Fruit fly (Drosophila melanogaster) whole organism, prepupa: ENCODE data around the gene pinta.

ENCODE experiments used
- Blimp-1 ChIP-seq: fragments of 200-800 bp; sonication (Bioruptor generic); optimal IDR thresholded peaks from 3 replicates; lab custom pipeline; 2017; ENCODE audit warnings: missing biosample characterization, missing genetic modification characterization, mild to moderate bottlenecking, moderate library complexity, missing genetic modification reagents
- CG10631 ChIP-seq: fragments of 200-800 bp; sonication (Bioruptor generic); optimal IDR thresholded peaks from 2 replicates; lab custom pipeline; 2016; ENCODE audit warnings: missing biosample characterization, missing genetic modification characterization
- CG10669 ChIP-seq: fragments of 200-800 bp; sonication (Bioruptor generic); optimal IDR thresholded peaks from 3 replicates; lab custom pipeline; 2018; ENCODE audit warnings: missing biosample characterization, mild to moderate bottlenecking, missing genetic modification characterization, moderate library complexity
- CG11294 ChIP-seq: fragments of 200-800 bp; sonication (Bioruptor generic); IDR thresholded peaks from 2 replicates; pipeline ENCODE4 v1.3.6; 2022; ENCODE audit warnings: missing biosample characterization, missing genetic modification characterization
- CG11902 ChIP-seq: fragments of 200-800 bp; sonication (Bioruptor generic); optimal IDR thresholded peaks from 3 replicates; lab custom pipeline; 2016; ENCODE audit warnings: missing biosample characterization, missing genetic modification characterization
- CG1621 ChIP-seq: fragments of 200-800 bp; sonication (Bioruptor generic); optimal IDR thresholded peaks from 3 replicates; lab custom pipeline; 2018; ENCODE audit warnings: missing biosample characterization, mild to moderate bottlenecking, missing genetic modification characterization
- CG16779 ChIP-seq: fragments of 200-800 bp; sonication (Bioruptor generic); optimal IDR thresholded peaks from 3 replicates; lab custom pipeline; 2017; ENCODE audit warnings: missing biosample characterization, mild to moderate bottlenecking, missing genetic modification characterization
- CG31627 ChIP-seq: fragments of 200-800 bp; sonication (Bioruptor generic); optimal IDR thresholded peaks from 3 replicates; lab custom pipeline; 2016; ENCODE audit warnings: missing biosample characterization, missing genetic modification characterization
- CG32006 ChIP-seq: fragments of 200-800 bp; sonication (Bioruptor generic); optimal IDR thresholded peaks from 3 replicates; lab custom pipeline; 2017; ENCODE audit warnings: missing biosample characterization, mild to moderate bottlenecking, missing genetic modification characterization
- CG34406 ChIP-seq: fragments of 200-800 bp; sonication (Bioruptor generic); optimal IDR thresholded peaks from 3 replicates; lab custom pipeline; 2016; ENCODE audit warnings: missing biosample characterization, missing genetic modification characterization
- CG3919 ChIP-seq: fragments of 200-800 bp; sonication (Bioruptor generic); optimal IDR thresholded peaks from 3 replicates; lab custom pipeline; 2016; ENCODE audit warnings: missing biosample characterization, missing genetic modification characterization
- CG6163 ChIP-seq: fragments of 200-800 bp; sonication (Bioruptor generic); IDR thresholded peaks from 3 replicates; pipeline ENCODE4 v1.3.6; 2022; ENCODE audit warnings: missing biosample characterization, missing genetic modification characterization
- CG6276 ChIP-seq: fragments of 200-800 bp; sonication (Bioruptor generic); optimal IDR thresholded peaks from 2 replicates; lab custom pipeline; 2017; ENCODE audit warnings: missing biosample characterization, mild to moderate bottlenecking, missing genetic modification characterization
- CG6792 ChIP-seq: fragments of 200-800 bp; sonication (Bioruptor generic); optimal IDR thresholded peaks from 3 replicates; lab custom pipeline; 2016; ENCODE audit warnings: missing biosample characterization, missing genetic modification characterization
- CG6808 ChIP-seq: fragments of 200-800 bp; sonication (Bioruptor generic); optimal IDR thresholded peaks from 3 replicates; lab custom pipeline; 2017; ENCODE audit warnings: missing biosample characterization, missing genetic modification characterization, mild to moderate bottlenecking, moderate library complexity, missing genetic modification reagents
- CG6854 ChIP-seq: fragments of 200-800 bp; sonication (Bioruptor generic); optimal IDR thresholded peaks from 2 replicates; lab custom pipeline; 2017; ENCODE audit warnings: missing biosample characterization, mild to moderate bottlenecking, missing genetic modification characterization
- CG7368 ChIP-seq: fragments of 200-800 bp; sonication (Bioruptor generic); optimal IDR thresholded peaks from 3 replicates; lab custom pipeline; 2016; ENCODE audit warnings: missing biosample characterization, missing genetic modification characterization
- CG8319 ChIP-seq: fragments of 200-800 bp; sonication (Bioruptor generic); optimal IDR thresholded peaks from 3 replicates; lab custom pipeline; 2016; ENCODE audit warnings: missing biosample characterization, missing genetic modification characterization
- CG8632 ChIP-seq: fragments of 200-800 bp; sonication (Bioruptor generic); optimal IDR thresholded peaks from 3 replicates; lab custom pipeline; 2016; ENCODE audit warnings: missing biosample characterization, missing genetic modification characterization
- CG9139 ChIP-seq: fragments of 200-800 bp; sonication (Bioruptor generic); optimal IDR thresholded peaks from 3 replicates; lab custom pipeline; 2017; ENCODE audit warnings: missing biosample characterization, mild to moderate bottlenecking, missing genetic modification characterization
- Eip75B ChIP-seq: fragments of 200-800 bp; sonication (Bioruptor generic); optimal IDR thresholded peaks from 3 replicates; lab custom pipeline; 2016; ENCODE audit warnings: missing biosample characterization, missing genetic modification characterization
- Eip78C ChIP-seq: fragments of 200-800 bp; sonication (Bioruptor generic); peaks from one replicate; lab custom pipeline; 2016; ENCODE audit warnings: missing biosample characterization, missing genetic modification characterization
- Eip93F ChIP-seq: fragments of 200-800 bp; sonication (Bioruptor generic); optimal IDR thresholded peaks from 2 replicates; lab custom pipeline; 2016; ENCODE audit warnings: missing biosample characterization, mild to moderate bottlenecking, missing genetic modification characterization
- Ets96B ChIP-seq: fragments of 200-800 bp; optimal IDR thresholded peaks from 2 replicates; lab custom pipeline; 2019; ENCODE audit warnings: missing biosample characterization, mild to moderate bottlenecking, missing genetic modification characterization, moderate library complexity
- Gug ChIP-seq: fragments of 200-800 bp; sonication (Bioruptor generic); IDR thresholded peaks from 2 replicates; pipeline ENCODE4 v1.3.6; 2022; ENCODE audit warnings: missing biosample characterization, missing genetic modification characterization
- Hr38 ChIP-seq: sonication (Bioruptor generic); optimal IDR thresholded peaks from 2 replicates; lab custom pipeline; 2016; ENCODE audit warnings: missing biosample characterization, missing genetic modification characterization
- Hr4 ChIP-seq: fragments of 200-800 bp; sonication (Bioruptor generic); optimal IDR thresholded peaks from 3 replicates; lab custom pipeline; 2016; ENCODE audit warnings: missing biosample characterization, missing genetic modification characterization
- Lpt ChIP-seq: fragments of 200-800 bp; sonication (Bioruptor generic); optimal IDR thresholded peaks from 3 replicates; lab custom pipeline; 2016; ENCODE audit warnings: missing biosample characterization, missing genetic modification characterization
- Met ChIP-seq: fragments of 200-800 bp; sonication (Bioruptor generic); optimal IDR thresholded peaks from 3 replicates; lab custom pipeline; 2016; ENCODE audit warnings: missing biosample characterization, missing genetic modification characterization
- Smox ChIP-seq: fragments of 200-800 bp; sonication (Bioruptor generic); optimal IDR thresholded peaks from 3 replicates; lab custom pipeline; 2016; ENCODE audit warnings: missing biosample characterization, missing genetic modification characterization
- Sox102F ChIP-seq: fragments of 200-800 bp; sonication (Bioruptor generic); optimal IDR thresholded peaks from 2 replicates; lab custom pipeline; 2016; ENCODE audit warnings: missing biosample characterization, mild to moderate bottlenecking, missing genetic modification characterization
- Sox14 ChIP-seq: fragments of 200-800 bp; sonication (Bioruptor generic); optimal IDR thresholded peaks from 3 replicates; lab custom pipeline; 2016; ENCODE audit warnings: missing biosample characterization, missing genetic modification characterization
- Sox15 ChIP-seq: fragments of 200-800 bp; sonication (Bioruptor generic); optimal IDR thresholded peaks from 3 replicates; lab custom pipeline; 2016; ENCODE audit warnings: missing biosample characterization, missing genetic modification characterization
- acj6 ChIP-seq: fragments of 200-800 bp; sonication (Bioruptor generic); optimal IDR thresholded peaks from 3 replicates; lab custom pipeline; 2016; ENCODE audit warnings: missing biosample characterization, missing genetic modification characterization
- dsx ChIP-seq: fragments of 200-800 bp; optimal IDR thresholded peaks from 3 replicates; lab custom pipeline; 2019; ENCODE audit warnings: missing biosample characterization, mild to moderate bottlenecking, missing genetic modification characterization, moderate library complexity; ENCODE audit not compliant: poor library complexity, severe bottlenecking
- eg ChIP-seq: fragments of 200-800 bp; sonication (Bioruptor generic); IDR thresholded peaks from 3 replicates; pipeline ENCODE4 v1.3.6; 2022; ENCODE audit warnings: missing biosample characterization, missing genetic modification characterization
- esn ChIP-seq: fragments of 200-800 bp; sonication (Bioruptor generic); optimal IDR thresholded peaks from 2 replicates; lab custom pipeline; 2016; ENCODE audit warnings: missing biosample characterization, mild to moderate bottlenecking, missing genetic modification characterization, moderate library complexity
- fd59A ChIP-seq: fragments of 200-800 bp; sonication (Bioruptor generic); optimal IDR thresholded peaks from 2 replicates; lab custom pipeline; 2017; ENCODE audit warnings: missing biosample characterization, mild to moderate bottlenecking, missing genetic modification characterization, missing genetic modification reagents
- fd85E ChIP-seq: fragments of 200-800 bp; sonication (Bioruptor generic); optimal IDR thresholded peaks from 3 replicates; lab custom pipeline; 2016; ENCODE audit warnings: missing biosample characterization, missing genetic modification characterization
- fkh ChIP-seq: fragments of 200-800 bp; sonication (Bioruptor generic); optimal IDR thresholded peaks from 3 replicates; lab custom pipeline; 2017; ENCODE audit warnings: missing biosample characterization, mild to moderate bottlenecking, missing genetic modification characterization, moderate library complexity
- lz ChIP-seq: fragments of 200-800 bp; sonication (Bioruptor generic); optimal IDR thresholded peaks from 3 replicates; lab custom pipeline; 2016; ENCODE audit warnings: missing biosample characterization, missing genetic modification characterization
- salr ChIP-seq, 2 experiments: fragments of 200-800 bp; sonication (Bioruptor generic); optimal IDR thresholded peaks; 3 replicates each; lab custom pipeline; 2016 to 2018; ENCODE audit warnings: missing biosample characterization in 2 of 2, missing genetic modification characterization in 2 of 2, mild to moderate bottlenecking in 1 of 2
- ss ChIP-seq, 2 experiments: fragments of 200-800 bp; sonication (Bioruptor generic); optimal IDR thresholded peaks; 2 replicates in 1 of 2; 3 replicates in 1 of 2; lab custom pipeline; 2017 to 2018; ENCODE audit warnings: mild to moderate bottlenecking in 2 of 2, missing biosample characterization in 2 of 2, missing genetic modification characterization in 2 of 2, moderate library complexity in 1 of 2
- svp ChIP-seq: fragments of 200-800 bp; sonication (Bioruptor generic); peaks from one replicate; lab custom pipeline; 2016; ENCODE audit warnings: missing biosample characterization, missing genetic modification characterization
- vri ChIP-seq: fragments of 200-800 bp; sonication (Bioruptor generic); optimal IDR thresholded peaks from 3 replicates; lab custom pipeline; 2016; ENCODE audit warnings: missing biosample characterization, mild to moderate bottlenecking, missing genetic modification characterization

Gene pinta

dm6 chr3R:22411879-22412587, 12.7 kb downstream of the pinta start:
- peak; percentile 86 for TF ChIP-seq fkh (GFP tag; lab: Kevin White, UChicago)
- no peak for TF ChIP-seq ss (GFP tag; optimal IDR thresholded peaks at IDR 0.05; lab: Kevin White, UChicago)
- peak; percentile 27 for TF ChIP-seq Eip78C (GFP tag; lab: Kevin White, UChicago)
- TF ChIP-seq svp (GFP tag; lab: Kevin White, UChicago) = peak; percentile 73
- no peak for TF ChIP-seq Lpt (GFP tag; lab: Kevin White, UChicago)
- no peak for TF ChIP-seq CG1621 (tag; lab: Kevin White, UChicago)
- TF ChIP-seq vri (GFP tag; lab: Kevin White, UChicago) = peak; percentile 27

dm6 chr3R:22410537-22411360, 14.0 kb downstream of the pinta start, which contains the start of the genes CG13850 and lqfR:
TSS of gene CG13850 (minus strand) at chr3R:22410915.
TSS of gene lqfR (plus strand) at chr3R:22411301.
- TF ChIP-seq CG6276 (GFP tag; lab: Kevin White, UChicago) (no peak), Eip78C (GFP tag; lab: Kevin White, UChicago) (peak; percentile 91), Smox (peak; percentile 72), fkh (GFP tag; lab: Kevin White, UChicago) (peak; percentile 64), acj6 (GFP tag; lab: Kevin White, UChicago) (peak; percentile 71), Lpt (GFP tag; lab: Kevin White, UChicago) (peak; percentile 39), CG7368 (no peak), Eip75B (GFP tag; lab: Kevin White, UChicago) (peak; percentile 79), Sox15 (GFP tag; lab: Kevin White, UChicago) (peak; percentile 70), CG31627 (GFP tag; lab: Kevin White, UChicago) (peak; percentile 83), Gug (GFP tag; lab: Robert Waterston, UW) (0 out of 2 replicates have a peak, but pooled peaks have one; percentile 31), CG11294 (GFP tag; lab: Robert Waterston, UW) (peak; percentile 18; the same call in 1 of the 2 replicates), CG6163 (GFP tag; lab: Robert Waterston, UW) (peak; percentile 61; the same call in 1 of the 3 replicates), CG8632 (GFP tag; lab: Kevin White, UChicago) (peak; percentile 71), ss (GFP tag; optimal IDR thresholded peaks at IDR 0.05; lab: Kevin White, UChicago) (no peak), CG6808 (GFP tag; lab: Kevin White, UChicago) (no peak), Hr4 (GFP tag; lab: Kevin White, UChicago) (no peak), esn (peak; percentile 87), salr (GFP tag; optimal IDR thresholded peaks at IDR 0.05; lab: Kevin White, UChicago) (no peak), CG3919 (GFP tag; lab: Kevin White, UChicago) (peak; percentile 74), fd59A (GFP tag; lab: Kevin White, UChicago) (peak; percentile 62), Sox102F (GFP tag; lab: Kevin White, UChicago) (no peak), CG11902 (GFP tag; lab: Kevin White, UChicago) (peak; percentile 72), CG1621 (tag; lab: Kevin White, UChicago) (no peak), vri (GFP tag; lab: Kevin White, UChicago) (peak; percentile 43), CG6792 (GFP tag; lab: Kevin White, UChicago) (peak; percentile 65), Hr38 (GFP tag; lab: Kevin White, UChicago) (no peak), Blimp-1 (GFP tag; lab: Kevin White, UChicago) (peak; percentile 50), Eip93F (no peak), CG34406 (GFP tag; lab: Kevin White, UChicago) (peak; percentile 65), dsx (GFP tag; lab: Kevin White, UChicago) (no peak), eg (GFP tag; lab: Robert Waterston, UW) (peak; percentile 47; the same call in 2 of the 3 replicates), CG10669 (no peak), svp (GFP tag; lab: Kevin White, UChicago) (peak; percentile 88), CG16779 (tag; lab: Kevin White, UChicago) (no peak), Ets96B (peak; percentile 6), Sox14 (GFP tag; lab: Kevin White, UChicago) (peak; percentile 79), lz (peak; percentile 81), fd85E (GFP tag; lab: Kevin White, UChicago) (peak; percentile 38), CG8319 (GFP tag; lab: Kevin White, UChicago) (peak; percentile 69), CG10631 (GFP tag; lab: Kevin White, UChicago) (peak; percentile 80), CG6854 (GFP tag; lab: Kevin White, UChicago) (no peak), CG32006 (GFP tag; lab: Kevin White, UChicago) (no peak), CG9139 (peak; percentile 46), Met (GFP tag; lab: Kevin White, UChicago) (peak; percentile 77)
